Worm (Caenorhabditis elegans): ENCODE results near the gene F54H12.5.
A peak's percentile ranks its signal among the peaks of the same experiment; 100 is the strongest.

F54H12.5 gene

DNA sequence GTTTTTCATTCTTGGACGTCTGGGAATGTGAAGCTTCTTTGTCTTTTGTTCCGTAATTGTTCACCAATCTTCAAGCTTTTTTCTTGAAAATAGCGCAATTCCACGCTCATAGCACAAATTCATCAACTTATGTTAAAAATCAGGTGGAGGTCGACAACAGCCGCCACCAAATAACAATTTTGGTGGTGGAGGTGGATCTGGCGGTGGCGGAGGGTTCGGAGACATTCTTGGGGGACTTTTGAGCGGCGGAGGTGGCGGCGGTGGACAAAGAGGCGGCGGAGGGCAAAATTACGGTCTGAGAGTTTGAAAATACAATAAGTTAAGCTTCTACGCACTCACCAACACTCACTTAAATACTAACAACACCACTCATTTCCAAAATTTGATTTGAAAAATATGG is 10.0 kb upstream of the F54H12.5 start:
- TF ChIP-seq pqm-1 (tag; optimal IDR thresholded peaks at IDR 0.05) (no peak), Y116A8C.19 (tag; optimal IDR thresholded peaks at IDR 0.05; ENCODE audit: borderline replicate concordance) (no peak), ceh-90 (tag; optimal IDR thresholded peaks at IDR 0.05) (no peak), sox-4 (tag; optimal IDR thresholded peaks at IDR 0.05) (no peak), mep-1 (tag; optimal IDR thresholded peaks at IDR 0.05) (no peak), ces-1 (GFP tag; optimal IDR thresholded peaks at IDR 0.05) (no peak), alr-1 (tag; optimal IDR thresholded peaks at IDR 0.05; ENCODE audit: borderline replicate concordance) (no peak)

DNA sequence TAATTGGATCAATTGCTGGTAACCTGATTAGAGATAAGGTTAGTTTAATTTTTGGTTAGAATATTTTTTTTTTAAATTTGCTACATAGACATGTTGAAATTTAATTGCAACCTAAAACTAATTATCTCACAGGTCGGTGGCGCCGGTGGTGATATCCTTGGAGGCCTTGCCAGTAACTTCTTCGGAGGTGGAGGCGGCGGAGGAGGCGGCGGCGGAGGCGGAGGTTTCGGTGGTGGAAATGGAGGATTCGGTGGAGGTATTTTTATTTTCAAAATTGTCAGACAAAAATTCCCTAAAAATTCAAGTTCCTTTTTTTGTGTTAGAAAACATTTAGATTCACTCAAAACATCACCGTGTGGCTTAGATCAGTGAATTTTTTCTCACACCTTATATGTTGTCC is 9.3 kb upstream of the F54H12.5 start:
- TF ChIP-seq unc-86 (tag; optimal IDR thresholded peaks at IDR 0.05) (no peak), snpc-4 (tag; optimal IDR thresholded peaks at IDR 0.05) (no peak), nhr-71 (tag; optimal IDR thresholded peaks at IDR 0.05) (no peak), mab-9 (GFP tag; IDR thresholded peaks at IDR 0.05) (no peak), snu-23 (GFP tag; optimal IDR thresholded peaks at IDR 0.05) (no peak)

DNA sequence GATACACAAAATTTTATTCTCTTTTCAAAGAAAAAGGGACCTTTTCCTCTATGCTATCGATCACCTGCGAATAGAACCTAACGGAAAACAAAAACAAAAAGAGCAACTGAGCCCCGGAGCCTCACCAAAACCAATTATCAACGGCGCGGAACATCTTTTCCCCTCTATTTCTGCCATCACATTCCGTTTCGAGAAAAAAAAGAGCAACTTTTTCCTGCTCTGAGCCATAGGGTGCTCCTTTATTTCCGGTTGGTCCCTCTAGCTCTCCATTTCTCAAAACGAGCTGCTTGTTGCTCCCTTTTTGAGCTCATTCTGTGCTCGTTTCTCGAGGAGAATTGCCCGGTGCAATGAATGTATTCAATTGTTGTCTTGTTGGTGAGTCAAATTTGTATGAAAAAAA is 7.7 kb upstream of the F54H12.5 start, which contains the start of gene clp-1:
Gene clp-1 (plus strand): TSS at position 301 of the 400 bp plus-strand sequence.
- TF ChIP-seq mep-1 (tag; optimal IDR thresholded peaks at IDR 0.05) (no peak), dsc-1 (tag; optimal IDR thresholded peaks at IDR 0.05) (no peak), hlh-17 (GFP tag; optimal IDR thresholded peaks at IDR 0.05; ENCODE audit: borderline replicate concordance) (no peak), lin-14 (GFP tag; optimal IDR thresholded peaks at IDR 0.05) (peak; percentile 44), nhr-85 (tag) (peak; percentile 11)

DNA sequence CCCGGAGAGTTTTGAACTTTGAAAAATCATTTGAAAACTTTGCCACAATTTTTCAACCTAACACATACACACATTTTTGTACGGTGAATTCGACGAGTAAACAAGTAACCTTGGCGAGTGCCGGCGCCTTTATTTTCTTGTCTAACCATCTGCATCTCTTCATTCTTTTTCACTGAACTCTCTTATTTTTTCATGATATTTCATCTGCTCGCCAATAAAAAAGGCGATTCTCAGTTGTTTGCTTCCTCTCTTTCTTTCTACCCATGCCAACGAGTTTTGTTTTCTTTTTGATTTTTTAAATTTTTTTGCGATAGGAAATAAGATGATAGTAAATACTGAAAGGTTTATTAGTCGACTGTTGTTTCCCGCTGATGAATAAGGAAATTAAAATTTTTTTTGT is 6.8 kb upstream of the F54H12.5 start:
- TF ChIP-seq xbp-1 (tag; optimal IDR thresholded peaks at IDR 0.05) (peak; percentile 37), pax-3 (tag; optimal IDR thresholded peaks at IDR 0.05) (no peak), efl-3 (GFP tag; optimal IDR thresholded peaks at IDR 0.05) (no peak), lin-39 (tag; optimal IDR thresholded peaks at IDR 0.05) (no peak), ces-1 (GFP tag; optimal IDR thresholded peaks at IDR 0.05) (no peak), lsy-2 (tag; optimal IDR thresholded peaks at IDR 0.05) (peak; percentile 57 to 67), unc-30 (tag; optimal IDR thresholded peaks at IDR 0.05) (no peak), unc-130 (tag; optimal IDR thresholded peaks at IDR 0.05) (peak; percentile 3), elt-2 (tag; optimal IDR thresholded peaks at IDR 0.05) (peak; percentile 5), nhr-76 (tag; optimal IDR thresholded peaks at IDR 0.05) (no peak), unc-98 (GFP tag; IDR thresholded peaks at IDR 0.05) (no peak), ama-1 (optimal IDR thresholded peaks at IDR 0.05) (no peak), ceh-88 (GFP tag; IDR thresholded peaks at IDR 0.05) (peak; percentile 27; the same call in 1 of the 2 replicates), C04F5.9 (tag; optimal IDR thresholded peaks at IDR 0.05) (no peak), nhr-19 (GFP tag; conservative IDR thresholded peaks at IDR 0.05) (peak; percentile 68), F16B12.6 (tag; optimal IDR thresholded peaks at IDR 0.05) (peak; percentile 40), alr-1 (tag; optimal IDR thresholded peaks at IDR 0.05; ENCODE audit: borderline replicate concordance) (no peak), mdl-1 (tag; optimal IDR thresholded peaks at IDR 0.05) (no peak), efl-1 (optimal IDR thresholded peaks at IDR 0.05) (peak; percentile 68 to 79), efl-1 (GFP tag; optimal IDR thresholded peaks at IDR 0.05 in 1 of 2) (peak; percentile 46 to 92), lin-14 (GFP tag; optimal IDR thresholded peaks at IDR 0.05) (peak; percentile 86), rnt-1 (tag; optimal IDR thresholded peaks at IDR 0.05) (peak; percentile 57), sox-4 (tag; optimal IDR thresholded peaks at IDR 0.05) (no peak), nhr-84 (tag; optimal IDR thresholded peaks at IDR 0.05) (no peak), C16A3.4 (tag; optimal IDR thresholded peaks at IDR 0.05) (peak; percentile 45), aly-2 (tag; optimal IDR thresholded peaks at IDR 0.05) (no peak), unc-86 (tag; optimal IDR thresholded peaks at IDR 0.05) (no peak), aha-1 (tag; optimal IDR thresholded peaks at IDR 0.05) (no peak), sptf-1 (tag; optimal IDR thresholded peaks at IDR 0.05) (no peak), pag-3 (tag; optimal IDR thresholded peaks at IDR 0.05; ENCODE audit: borderline replicate concordance, insufficient read depth) (no peak), jun-1 (tag; optimal IDR thresholded peaks at IDR 0.05) (peak; percentile 26), tbx-2 (tag; optimal IDR thresholded peaks at IDR 0.05) (peak; percentile 51), Y116A8C.19 (tag; optimal IDR thresholded peaks at IDR 0.05; ENCODE audit: borderline replicate concordance) (no peak), fkh-10 (GFP tag; optimal IDR thresholded peaks at IDR 0.05) (no peak), ceh-82 (tag; optimal IDR thresholded peaks at IDR 0.05) (peak; percentile 2 to 31 (median 5)), nhr-12 (tag; optimal IDR thresholded peaks at IDR 0.05) (no peak), nhr-47 (tag; optimal IDR thresholded peaks at IDR 0.05) (peak; percentile 60), C34B4.2 (tag; optimal IDR thresholded peaks at IDR 0.05) (no peak)
